Worm (Caenorhabditis elegans): ENCODE results near the gene hlh-3.

The hlh-3 gene

ce11 chrII:9060332-9060840 lies 26.0 kb upstream of the hlh-3 start (continued):
- TF ChIP-seq cebp-2 (GFP tag; IDR thresholded peaks at IDR 0.05) (0 out of 2 replicates have a peak, but pooled peaks have one; percentile 18), lsy-27 (tag; optimal IDR thresholded peaks at IDR 0.05; ENCODE audit: borderline replicate concordance, insufficient read depth) (no peak), rcor-1 (GFP tag; IDR thresholded peaks at IDR 0.05) (peak; percentile 95), chd-7 (tag; optimal IDR thresholded peaks at IDR 0.05) (peak; percentile 85), let-526 (GFP tag; IDR thresholded peaks at IDR 0.05) (no peak), lir-1 (GFP tag; conservative IDR thresholded peaks at IDR 0.05) (peak; percentile 96), somi-1 (GFP tag; optimal IDR thresholded peaks at IDR 0.05) (peak; percentile 75), ztf-26 (tag; optimal IDR thresholded peaks at IDR 0.05) (peak; percentile 81), bed-2 (GFP tag; IDR thresholded peaks at IDR 0.05) (no peak), unc-62 (GFP tag; optimal IDR thresholded peaks at IDR 0.05) (peak; percentile 65), T07F8.4 (tag; optimal IDR thresholded peaks at IDR 0.05) (no peak), nhr-90 (tag; optimal IDR thresholded peaks at IDR 0.05) (peak; percentile 60), cebp-1 (GFP tag; IDR thresholded peaks at IDR 0.05) (peak; percentile 73; the same call in 1 of the 2 replicates), cebp-1 (tag; optimal IDR thresholded peaks at IDR 0.05) (peak; percentile 85), ets-4 (GFP tag; optimal IDR thresholded peaks at IDR 0.05) (no peak), nhr-120 (GFP tag; IDR thresholded peaks at IDR 0.05) (no peak), aptf-3 (GFP tag; IDR thresholded peaks at IDR 0.05) (no peak), mel-28 (tag; optimal IDR thresholded peaks at IDR 0.05; ENCODE audit: borderline replicate concordance) (no peak), K12H6.12 (tag; optimal IDR thresholded peaks at IDR 0.05) (peak; percentile 91), ceh-27 (GFP tag; optimal IDR thresholded peaks at IDR 0.05) (peak; percentile 92), ama-1 (optimal IDR thresholded peaks at IDR 0.05) (no peak), ama-1 (GFP tag; optimal IDR thresholded peaks at IDR 0.05) (no peak), ceh-58 (GFP tag; IDR thresholded peaks at IDR 0.05) (no peak), lin-35 (GFP tag; optimal IDR thresholded peaks at IDR 0.05) (peak in 1 of 3 experiments; percentile 24), Y67H2A.10 (GFP tag; conservative IDR thresholded peaks at IDR 0.05) (no peak), hlh-26 (GFP tag; conservative IDR thresholded peaks at IDR 0.05) (no peak), rpc-1 (optimal IDR thresholded peaks at IDR 0.05) (no peak), rpc-1 (tag; optimal IDR thresholded peaks at IDR 0.05) (no peak), repo-1 (tag; optimal IDR thresholded peaks at IDR 0.05) (peak; percentile 19), zfh-2 (GFP tag; conservative IDR thresholded peaks at IDR 0.05) (peak; percentile 98), ceh-79 (tag; optimal IDR thresholded peaks at IDR 0.05) (no peak), nhr-27 (tag; optimal IDR thresholded peaks at IDR 0.05) (no peak), madf-3 (GFP tag; IDR thresholded peaks at IDR 0.05) (peak; percentile 84), sdz-38 (tag; optimal IDR thresholded peaks at IDR 0.05) (no peak), ekl-4 (GFP tag; IDR thresholded peaks at IDR 0.05) (0 out of 2 replicates have a peak, but pooled peaks have one; percentile 43), lin-54 (GFP tag; optimal IDR thresholded peaks at IDR 0.05) (peak; percentile 64), bed-1 (GFP tag; IDR thresholded peaks at IDR 0.05) (no peak), attf-6 (GFP tag; IDR thresholded peaks at IDR 0.05) (no peak), T26A5.8 (tag; optimal IDR thresholded peaks at IDR 0.05) (no peak), nfyb-1 (GFP tag; IDR thresholded peaks at IDR 0.05) (peak; percentile 93), efl-1 (GFP tag; optimal IDR thresholded peaks at IDR 0.05) (no peak), hsf-1 (GFP tag; IDR thresholded peaks at IDR 0.05) (0 out of 2 replicates have a peak, but pooled peaks have one; percentile 35), ztf-28 (GFP tag; IDR thresholded peaks at IDR 0.05) (no peak), ceh-40 (GFP tag; IDR thresholded peaks at IDR 0.05) (no peak), D2030.7 (GFP tag; IDR thresholded peaks at IDR 0.05) (no peak), let-607 (tag; optimal IDR thresholded peaks at IDR 0.05) (peak; percentile 69 to 86), B0019.2 (GFP tag; conservative IDR thresholded peaks at IDR 0.05) (no peak), madf-6 (GFP tag; IDR thresholded peaks at IDR 0.05) (no peak), Y56A3A.18 (GFP tag; IDR thresholded peaks at IDR 0.05) (0 out of 2 replicates have a peak, but pooled peaks have one; percentile 43)
